Fruit fly (Drosophila melanogaster): Measurements from ENCODE around the gene CG2962.

- TF ChIP-seq CG15710 (tag; optimal IDR thresholded peaks at IDR 0.05) (peak; percentile 82), CG8301 (tag; optimal IDR thresholded peaks at IDR 0.05) (peak; percentile 90), Ets98B (GFP tag; IDR thresholded peaks at IDR 0.05) (peak; percentile 98), CG32121 (GFP tag; IDR thresholded peaks at IDR 0.05) (peak; percentile 98), CG10348 (GFP tag; IDR thresholded peaks at IDR 0.05) (peak; percentile 91), fd96Ca (GFP tag; IDR thresholded peaks at IDR 0.05) (peak; percentile 99), CG14655 (GFP tag; optimal IDR thresholded peaks at IDR 0.05) (peak; percentile 93), Snoo (tag; optimal IDR thresholded peaks at IDR 0.05) (peak; percentile 94), CG34367 (tag; optimal IDR thresholded peaks at IDR 0.05) (peak; percentile 83), CG17806 (tag; optimal IDR thresholded peaks at IDR 0.05) (peak; percentile 86)
Observed at dm6 chrX:10265213-10266017, 49.0 kb upstream of the CG2962 start, which contains the start of gene CG12643.

Data from whole organism, pupa.